Worm (Caenorhabditis elegans) whole organism, L3 larva: ENCODE results near the gene F56A8.8.

Experiments
- daf-12 ChIP-seq: fragments of 150-350 bp; optimal IDR thresholded peaks from 2 replicates; lab custom pipeline; 2014; ENCODE audit warnings: missing biosample characterization, missing genetic modification reagents, missing genetic modification characterization
- egl-27 ChIP-seq: sonication (generic microtip); optimal IDR thresholded peaks from 4 replicates; lab custom pipeline; 2017; ENCODE audit warnings: missing biosample characterization, missing genetic modification reagents, missing genetic modification characterization
- nhr-12 ChIP-seq: fragments of 150-350 bp; optimal IDR thresholded peaks from 2 replicates; lab custom pipeline; 2014; ENCODE audit warnings: missing biosample characterization, missing genetic modification characterization
- snpc-4 ChIP-seq: fragments of 150-350 bp; optimal IDR thresholded peaks from 2 replicates; lab custom pipeline; 2014; ENCODE audit warnings: missing biosample characterization, missing genetic modification characterization
- unc-39 ChIP-seq: sonication (generic microtip); optimal IDR thresholded peaks from 4 replicates; lab custom pipeline; 2017; ENCODE audit warnings: missing biosample characterization, missing genetic modification characterization
- unc-62 ChIP-seq: fragments of 150-350 bp; sonication (generic microtip); optimal IDR thresholded peaks from 4 replicates; lab custom pipeline; 2014; ENCODE audit warnings: missing biosample characterization, missing genetic modification reagents, missing genetic modification characterization

- TF ChIP-seq unc-39 (tag; lab: Kevin White, UChicago) (no peak), snpc-4 (tag; lab: Kevin White, UChicago) (no peak), egl-27 (tag; lab: Kevin White, UChicago) (no peak), unc-62 (GFP tag; lab: Kevin White, UChicago) (no peak), nhr-12 (tag; lab: Kevin White, UChicago) (no peak), daf-12 (tag; lab: Kevin White, UChicago) (no peak)
Observed at ce11 chrIII:13310552-13310951, 25.0 kb downstream of the F56A8.8 start.
